Fruit fly (Drosophila melanogaster) Kc167 (cell line): Measurements from ENCODE around the gene Cbl.

ENCODE experiments used
- Myc ChIP-seq: fragments of >200 bp; optimal IDR thresholded peaks from 2 replicates; lab custom pipeline; 2017; ENCODE audit warnings: missing external identifiers
- h ChIP-seq: fragments of >200 bp; optimal IDR thresholded peaks from 3 replicates; lab custom pipeline; 2018; ENCODE audit warnings: missing external identifiers
- insv ChIP-seq: fragments of >200 bp; optimal IDR thresholded peaks from 3 replicates; lab custom pipeline; 2018; ENCODE audit warnings: missing external identifiers
- psq ChIP-seq: fragments of >200 bp; optimal IDR thresholded peaks from 2 replicates; lab custom pipeline; 2017; ENCODE audit warnings: missing external identifiers
- ttk ChIP-seq: sonication (Bioruptor generic); optimal IDR thresholded peaks from 2 replicates; lab custom pipeline; 2017; ENCODE audit warnings: missing external identifiers

- TF ChIP-seq insv (lab: Kevin White, UChicago) (no peak), h (lab: Kevin White, UChicago) (no peak), ttk (lab: Kevin White, UChicago) (no peak), psq (lab: Kevin White, UChicago) (no peak), Myc (lab: Kevin White, UChicago) (no peak)
Observed at dm6 chr3L:8391240-8391639, 33.5 kb upstream of the Cbl start, which contains the start of gene Jon66Ci.
